Worm (Caenorhabditis elegans) whole organism, L2 larva: ENCODE measurements around the gene srz-99.

Experiments used
- R02D3.7 ChIP-seq: fragments of 150-350 bp; optimal IDR thresholded peaks from 2 replicates; lab custom pipeline; 2014; ENCODE audit warnings: missing biosample characterization, missing genetic modification characterization
- aly-2 ChIP-seq: fragments of 150-350 bp; optimal IDR thresholded peaks from 2 replicates; lab custom pipeline; 2014; ENCODE audit warnings: missing biosample characterization, missing genetic modification characterization
- blmp-1 ChIP-seq: sonication (generic microtip); optimal IDR thresholded peaks from 2 replicates; lab custom pipeline; 2017; ENCODE audit warnings: missing genetic modification characterization, mild to moderate bottlenecking, missing compliant biosample characterization, antibody characterized with exemption, moderate library complexity; ENCODE audit not compliant: insufficient read depth
- elt-3 ChIP-seq: sonication (generic microtip); optimal IDR thresholded peaks from 2 replicates; lab custom pipeline; 2017; ENCODE audit warnings: missing biosample characterization, missing genetic modification characterization
- lin-13 ChIP-seq: fragments of 150-350 bp; optimal IDR thresholded peaks from 2 replicates; lab custom pipeline; 2014; ENCODE audit warnings: missing biosample characterization, missing genetic modification reagents, missing genetic modification characterization
- mdl-1 ChIP-seq, 2 experiments: fragments of 150-350 bp in 1 of 2; sonication (generic microtip) in 1 of 2; optimal IDR thresholded peaks; 2 replicates each; lab custom pipeline; 2017; ENCODE audit warnings: missing biosample characterization in 2 of 2, missing genetic modification characterization in 2 of 2
- nhr-23 ChIP-seq: fragments of 150-350 bp; optimal IDR thresholded peaks from 2 replicates; lab custom pipeline; 2014; ENCODE audit warnings: missing biosample characterization, missing genetic modification reagents, missing genetic modification characterization
- nhr-25 ChIP-seq: fragments of 150-350 bp; sonication (generic microtip); optimal IDR thresholded peaks from 3 replicates; lab custom pipeline; 2014; ENCODE audit warnings: missing biosample characterization, missing genetic modification characterization
- nhr-77 ChIP-seq: fragments of 150-350 bp; optimal IDR thresholded peaks from 2 replicates; lab custom pipeline; 2014; ENCODE audit warnings: missing biosample characterization, missing genetic modification characterization
- sem-4 ChIP-seq: fragments of 150-350 bp; optimal IDR thresholded peaks from 2 replicates; lab custom pipeline; 2014; ENCODE audit warnings: missing biosample characterization, missing genetic modification reagents, missing genetic modification characterization
- sma-9 ChIP-seq, 2 experiments: fragments of 150-350 bp in 1 of 2; sonication (generic microtip) in 1 of 2; optimal IDR thresholded peaks; 2 replicates each; lab custom pipeline; 2014 to 2016; ENCODE audit warnings: missing genetic modification characterization in 2 of 2, mild to moderate bottlenecking in 1 of 2, missing biosample characterization in 1 of 2, missing compliant biosample characterization in 1 of 2, missing genetic modification reagents in 1 of 2, moderate library complexity in 1 of 2
- unc-62 ChIP-seq: fragments of 150-350 bp; optimal IDR thresholded peaks from 2 replicates; lab custom pipeline; 2014; ENCODE audit warnings: missing biosample characterization, missing genetic modification reagents, missing genetic modification characterization

DNA sequence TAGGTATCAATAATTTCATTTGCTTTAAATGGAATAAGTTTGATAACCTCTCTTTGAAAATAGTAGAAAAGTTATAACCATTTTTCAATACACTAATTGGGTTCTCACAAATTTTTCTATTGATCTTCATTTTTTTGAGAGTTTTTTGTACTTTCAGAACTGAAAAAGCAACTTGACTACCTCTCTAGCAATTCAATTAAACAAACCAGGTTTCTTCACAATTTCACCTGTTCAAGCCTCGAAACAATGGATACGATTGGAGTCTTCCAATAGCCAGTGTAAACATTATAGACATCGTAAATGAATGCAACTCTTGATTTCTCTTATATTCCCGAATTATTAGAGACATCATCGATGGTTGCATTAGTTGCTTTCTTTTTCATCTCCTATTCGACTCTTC, at the start of gene srz-99:
- no peak for TF ChIP-seq sem-4 (tag; lab: Kevin White, UChicago)
- no peak for TF ChIP-seq sma-9 (GFP tag; optimal IDR thresholded peaks at IDR 0.05; lab: Kevin White, UChicago)
- TF ChIP-seq sma-9 (tag; optimal IDR thresholded peaks at IDR 0.05; lab: Kevin White, UChicago), result no peak
- no peak for TF ChIP-seq blmp-1 (tag; lab: Kevin White, UChicago)
- no peak for TF ChIP-seq nhr-77 (tag; lab: Kevin White, UChicago)
- TF ChIP-seq aly-2 (tag; lab: Kevin White, UChicago), result no peak
- TF ChIP-seq nhr-23 (tag; lab: Kevin White, UChicago), result no peak
- no peak for TF ChIP-seq lin-13 (GFP tag; lab: Kevin White, UChicago)
- TF ChIP-seq nhr-25 (tag; lab: Kevin White, UChicago), result no peak
- TF ChIP-seq mdl-1 (tag; optimal IDR thresholded peaks at IDR 0.05; lab: Kevin White, UChicago), result no peak
- no peak for TF ChIP-seq unc-62 (GFP tag; lab: Kevin White, UChicago)
- no peak for TF ChIP-seq elt-3
- no peak for TF ChIP-seq R02D3.7 (tag; lab: Kevin White, UChicago)
